Worm (Caenorhabditis elegans) whole organism, late embryonic: ENCODE measurements around the gene F10C1.23.

ENCODE experiments used
- Y22D7AL.16 ChIP-seq: sonication (generic microtip); optimal IDR thresholded peaks from 2 replicates; lab custom pipeline; 2016; ENCODE audit warnings: missing genetic modification characterization, missing compliant biosample characterization
- ahr-1 ChIP-seq: sonication (generic microtip); optimal IDR thresholded peaks from 2 replicates; lab custom pipeline; 2016; ENCODE audit warnings: missing genetic modification characterization, missing compliant biosample characterization
- ceh-14 ChIP-seq: sonication (generic microtip); optimal IDR thresholded peaks from 2 replicates; lab custom pipeline; 2016; ENCODE audit warnings: missing genotype, missing genetic modification characterization, missing compliant biosample characterization
- ceh-18 ChIP-seq: sonication (generic microtip); optimal IDR thresholded peaks from 2 replicates; lab custom pipeline; 2016; ENCODE audit warnings: missing genetic modification characterization, missing compliant biosample characterization
- ceh-45 ChIP-seq: fragments of 200-800 bp; sonication (Bioruptor generic); IDR thresholded peaks from 2 replicates; pipeline ENCODE4 v1.3.6; 2022; ENCODE audit warnings: missing genetic modification reagents, missing genetic modification characterization, missing compliant biosample characterization
- dve-1 ChIP-seq: sonication (generic microtip); optimal IDR thresholded peaks from 2 replicates; lab custom pipeline; 2017; ENCODE audit warnings: antibody characterized with exemption, mild to moderate bottlenecking, missing genetic modification characterization, missing compliant biosample characterization
- elt-2 ChIP-seq: sonication (generic microtip); optimal IDR thresholded peaks from 2 replicates; lab custom pipeline; 2016; ENCODE audit warnings: missing genetic modification reagents, missing genetic modification characterization, missing compliant biosample characterization
- elt-4 ChIP-seq: sonication (generic microtip); optimal IDR thresholded peaks from 2 replicates; lab custom pipeline; 2016; ENCODE audit warnings: missing genetic modification characterization, missing compliant biosample characterization
- fax-1 ChIP-seq: sonication (generic microtip); optimal IDR thresholded peaks from 2 replicates; lab custom pipeline; 2016; ENCODE audit warnings: missing genotype, missing genetic modification characterization, missing compliant biosample characterization
- fkh-10 ChIP-seq: fragments of 150-350 bp; optimal IDR thresholded peaks from 2 replicates; lab custom pipeline; 2014; ENCODE audit warnings: missing biosample characterization, missing genetic modification reagents, missing genetic modification characterization
- fkh-6 ChIP-seq: sonication (generic microtip); optimal IDR thresholded peaks from 2 replicates; lab custom pipeline; 2016; ENCODE audit warnings: missing genetic modification characterization, missing compliant biosample characterization
- hlh-13 ChIP-seq: fragments of 200-800 bp; sonication (Bioruptor generic); optimal IDR thresholded peaks from 2 replicates; lab custom pipeline; 2018; ENCODE audit warnings: mild to moderate bottlenecking, missing genetic modification characterization, missing compliant biosample characterization
- madf-2 ChIP-seq: sonication (generic microtip); optimal IDR thresholded peaks from 2 replicates; lab custom pipeline; 2017; ENCODE audit warnings: missing genetic modification characterization, missing compliant biosample characterization
- pha-4 ChIP-seq: fragments of 150-350 bp; optimal IDR thresholded peaks from 2 replicates; lab custom pipeline; 2018; ENCODE audit warnings: missing biosample characterization, missing genetic modification reagents, missing genetic modification characterization
- pros-1 ChIP-seq: fragments of 150-350 bp; optimal IDR thresholded peaks from 2 replicates; lab custom pipeline; 2014; ENCODE audit warnings: missing biosample characterization, missing genetic modification reagents, missing genetic modification characterization
- rnt-1 ChIP-seq: sonication (generic microtip); optimal IDR thresholded peaks from 2 replicates; lab custom pipeline; 2016; ENCODE audit warnings: missing genetic modification characterization, missing compliant biosample characterization
- sox-2 ChIP-seq: fragments of 200-800 bp; sonication (Bioruptor generic); IDR thresholded peaks from 2 replicates; pipeline ENCODE4 v1.3.6; 2022; ENCODE audit warnings: missing genetic modification reagents, missing genetic modification characterization, missing compliant biosample characterization
- tbx-2 ChIP-seq: sonication (generic microtip); optimal IDR thresholded peaks from 2 replicates; lab custom pipeline; 2016; ENCODE audit warnings: missing genetic modification characterization, missing compliant biosample characterization
- unc-86 ChIP-seq: sonication (generic microtip); optimal IDR thresholded peaks from 2 replicates; lab custom pipeline; 2016; ENCODE audit warnings: missing genetic modification characterization, missing compliant biosample characterization

F10C1.23 gene

ce11 chrII:5806563-5806962 lies 48.7 kb downstream of the F10C1.23 start:
- TF ChIP-seq ahr-1: no peak
- TF ChIP-seq pha-4 (tag; lab: Kevin White, UChicago): no peak
- TF ChIP-seq pros-1 (tag; lab: Kevin White, UChicago): no peak
- TF ChIP-seq ceh-45: no peak
- no peak for TF ChIP-seq elt-4 (tag; lab: Kevin White, UChicago)
- TF ChIP-seq Y22D7AL.16 (tag; lab: Kevin White, UChicago): no peak
- TF ChIP-seq madf-2: no peak
- TF ChIP-seq dve-1: no peak
- TF ChIP-seq hlh-13 (GFP tag; lab: Kevin White, UChicago): no peak
- no peak for TF ChIP-seq fkh-6 (tag; lab: Kevin White, UChicago)
- TF ChIP-seq tbx-2: no peak
- no peak for TF ChIP-seq rnt-1 (tag; lab: Kevin White, UChicago)
- TF ChIP-seq fax-1: no peak
- TF ChIP-seq ceh-18: no peak
- TF ChIP-seq ceh-14 (tag; lab: Kevin White, UChicago): no peak
- no peak for TF ChIP-seq elt-2 (tag; lab: Kevin White, UChicago)
- TF ChIP-seq sox-2: no peak
- TF ChIP-seq fkh-10 (GFP tag; lab: Kevin White, UChicago): no peak
- TF ChIP-seq unc-86: no peak
